In the genomic region with DNA sequence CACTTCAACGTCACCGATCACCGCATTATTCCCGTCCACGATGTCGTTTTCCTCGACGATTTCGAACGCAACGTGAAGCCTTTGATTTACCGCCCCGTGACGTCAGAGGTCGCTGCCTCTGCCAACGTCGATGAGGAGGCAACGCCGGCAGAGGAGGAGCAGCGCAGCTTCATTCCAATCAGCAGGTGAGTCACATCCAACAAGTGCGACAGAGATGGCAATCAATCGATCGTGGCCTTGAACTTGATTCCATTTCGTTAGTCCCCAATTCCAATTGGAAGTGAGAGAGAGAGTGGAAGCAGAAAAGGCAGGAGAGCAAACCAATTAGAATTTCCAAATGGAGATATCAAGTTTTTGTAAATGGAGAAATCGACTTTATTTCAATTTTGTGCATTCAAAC, we compare ENCODE assay signal across 2 fruit fly cellular contexts.
TF ChIP-seq lines count a peak whose summit lies in the region.

No protein-coding gene starts in this region.

- no peak for TF ChIP-seq CTCF in whole organism, embryonic (GFP tag; optimal IDR thresholded peaks at IDR 0.05; lab: Kevin White, UChicago)

TF ChIP-seq in whole organism, embryonic, 481 proteins besides CTCF, POLR2A, EP300 and RAD21:
- peak; percentile 52 for TF ChIP-seq CG1832 (GFP tag; optimal IDR thresholded peaks at IDR 0.05; lab: Kevin White, UChicago)
- TF ChIP-seq caup (GFP tag; optimal IDR thresholded peaks at IDR 0.05; lab: Kevin White, UChicago; ENCODE audit: severe bottlenecking): no peak
- no peak for TF ChIP-seq Bteb2 (GFP tag; optimal IDR thresholded peaks at IDR 0.05; lab: Kevin White, UChicago)
- TF ChIP-seq kah (GFP tag; optimal IDR thresholded peaks at IDR 0.05; lab: Kevin White, UChicago): peak; percentile 35
- no peak for TF ChIP-seq CG15011 (GFP tag; optimal IDR thresholded peaks at IDR 0.05; lab: Kevin White, UChicago)
- peak; percentile 80 for TF ChIP-seq Adf1 (GFP tag; IDR thresholded peaks at IDR 0.05; lab: Robert Waterston, UW)
- peak; percentile 54 for TF ChIP-seq onecut (GFP tag; IDR thresholded peaks at IDR 0.05; lab: Robert Waterston, UW)
- no peak for TF ChIP-seq CG13287 (GFP tag; IDR thresholded peaks at IDR 0.05; lab: Robert Waterston, UW; ENCODE audit: partially characterized antibody)
- no peak for TF ChIP-seq H2.0 (GFP tag; IDR thresholded peaks at IDR 0.05; lab: Robert Waterston, UW)
- no peak for TF ChIP-seq Mes4 (GFP tag; optimal IDR thresholded peaks at IDR 0.05; lab: Kevin White, UChicago)
- TF ChIP-seq Trl (optimal IDR thresholded peaks at IDR 0.05; lab: Kevin White, UChicago): peak in 1 of 2 experiments; percentile 9
- no peak for TF ChIP-seq Trl (GFP tag; optimal IDR thresholded peaks at IDR 0.05; lab: Kevin White, UChicago)
- TF ChIP-seq Nf-YB (GFP tag; optimal IDR thresholded peaks at IDR 0.05; lab: Kevin White, UChicago): no peak
- TF ChIP-seq Hey (tag; optimal IDR thresholded peaks at IDR 0.05; lab: Kevin White, UChicago): no peak
- no peak for TF ChIP-seq CG10959 (GFP tag; IDR thresholded peaks at IDR 0.05; lab: Robert Waterston, UW)
- peak; percentile 61 for TF ChIP-seq ftz-f1 (GFP tag; optimal IDR thresholded peaks at IDR 0.05; lab: Kevin White, UChicago)
- TF ChIP-seq HLH54F (GFP tag; optimal IDR thresholded peaks at IDR 0.05; lab: Kevin White, UChicago): no peak
- TF ChIP-seq CG10565 (GFP tag; optimal IDR thresholded peaks at IDR 0.05; lab: Kevin White, UChicago): no peak
- peak; percentile 5 for TF ChIP-seq kni (GFP tag; optimal IDR thresholded peaks at IDR 0.05; lab: Kevin White, UChicago)
- TF ChIP-seq chm (GFP tag; IDR thresholded peaks at IDR 0.05; lab: Robert Waterston, UW): no peak
- peak; percentile 18 for TF ChIP-seq sd (tag; optimal IDR thresholded peaks at IDR 0.05; lab: Kevin White, UChicago)
- TF ChIP-seq Blimp-1 (GFP tag; optimal IDR thresholded peaks at IDR 0.05; lab: Kevin White, UChicago): peak; percentile 79
- TF ChIP-seq insv (GFP tag; optimal IDR thresholded peaks at IDR 0.05; lab: Kevin White, UChicago): peak; percentile 91 to 97
- no peak for TF ChIP-seq CG2889 (GFP tag; IDR thresholded peaks at IDR 0.05; lab: Robert Waterston, UW)
- peak; percentile 63 for TF ChIP-seq CG10321 (GFP tag; IDR thresholded peaks at IDR 0.05; lab: Robert Waterston, UW)

TF ChIP-seq in whole organism, prepupa, 60 proteins besides CTCF, POLR2A, EP300 and RAD21:
- peak; percentile 2 for TF ChIP-seq Blimp-1 (GFP tag; optimal IDR thresholded peaks at IDR 0.05; lab: Kevin White, UChicago)
- no peak for TF ChIP-seq CG11294 (GFP tag; IDR thresholded peaks at IDR 0.05; lab: Robert Waterston, UW)
- TF ChIP-seq CG15336 (GFP tag; IDR thresholded peaks at IDR 0.05; lab: Robert Waterston, UW): no peak
- TF ChIP-seq cyc (GFP tag; optimal IDR thresholded peaks at IDR 0.05; lab: Kevin White, UChicago): no peak
- no peak for TF ChIP-seq CG10669 (GFP tag; optimal IDR thresholded peaks at IDR 0.05; lab: Kevin White, UChicago)
- TF ChIP-seq ss (GFP tag; optimal IDR thresholded peaks at IDR 0.05; lab: Kevin White, UChicago): no peak
- TF ChIP-seq CG8632 (GFP tag; optimal IDR thresholded peaks at IDR 0.05; lab: Kevin White, UChicago): no peak
